Fruit fly (Drosophila melanogaster): ENCODE results near the gene CG31140.

Gene CG31140

dm6 chr3R:23942965-23943413 is 20.0 kb upstream of the CG31140 start, which contains the start of gene Gdh (continued):
- TF ChIP-seq sens (GFP tag) (peak; percentile 77), Deaf1 (tag; optimal IDR thresholded peaks at IDR 0.05) (peak; percentile 88), ato (GFP tag; IDR thresholded peaks at IDR 0.05; ENCODE audit: partially characterized antibody) (0 out of 2 replicates have a peak, but pooled peaks have one; percentile 7), Rfx (GFP tag; IDR thresholded peaks at IDR 0.05) (peak; percentile 64), CG18599 (GFP tag; optimal IDR thresholded peaks at IDR 0.05) (peak; percentile 55), Fer1 (GFP tag; optimal IDR thresholded peaks at IDR 0.05) (peak; percentile 69), sqz (GFP tag; optimal IDR thresholded peaks at IDR 0.05) (peak; percentile 36), CG9932 (GFP tag; IDR thresholded peaks at IDR 0.05) (peak; percentile 45; the same call in 1 of the 2 replicates), CG10147 (GFP tag; optimal IDR thresholded peaks at IDR 0.05) (peak; percentile 35), CG4328 (GFP tag; optimal IDR thresholded peaks at IDR 0.05) (peak; percentile 12), CkIIα-i1 (GFP tag; IDR thresholded peaks at IDR 0.05) (no peak), CG12391 (tag; optimal IDR thresholded peaks at IDR 0.05) (peak; percentile 8), rib (GFP tag; IDR thresholded peaks at IDR 0.05) (0 out of 2 replicates have a peak, but pooled peaks have one; percentile 49), sr (GFP tag; IDR thresholded peaks at IDR 0.05) (0 out of 3 replicates have a peak, but pooled peaks have one; percentile 19), vvl (GFP tag; IDR thresholded peaks at IDR 0.05) (peak; percentile 65), MBD-R2 (GFP tag; IDR thresholded peaks at IDR 0.05) (peak; percentile 14; the same call in 1 of the 2 replicates), ems (GFP tag; optimal IDR thresholded peaks at IDR 0.05) (peak; percentile 28), Awh (GFP tag; IDR thresholded peaks at IDR 0.05) (peak; percentile 60; the same call in 1 of the 2 replicates), Drgx (GFP tag; IDR thresholded peaks at IDR 0.05) (peak; percentile 51), CG1024 (GFP tag; IDR thresholded peaks at IDR 0.05) (no peak), CG1603 (tag; optimal IDR thresholded peaks at IDR 0.05) (no peak), CG6272 (GFP tag; IDR thresholded peaks at IDR 0.05) (0 out of 2 replicates have a peak, but pooled peaks have one; percentile 14), CG18262 (tag; optimal IDR thresholded peaks at IDR 0.05) (peak; percentile 96), ftz-f1 (GFP tag; optimal IDR thresholded peaks at IDR 0.05) (peak; percentile 33), CG12219 (GFP tag; optimal IDR thresholded peaks at IDR 0.05) (peak; percentile 30), Dad (GFP tag; optimal IDR thresholded peaks at IDR 0.05) (no peak), HHEX (GFP tag; optimal IDR thresholded peaks at IDR 0.05) (peak; percentile 6), CG12104 (GFP tag; optimal IDR thresholded peaks at IDR 0.05) (no peak), ERR (GFP tag; optimal IDR thresholded peaks at IDR 0.05) (peak; percentile 40), CG31365 (tag; optimal IDR thresholded peaks at IDR 0.05) (peak; percentile 15), grn (GFP tag; optimal IDR thresholded peaks at IDR 0.05) (peak; percentile 58), Hand (GFP tag; optimal IDR thresholded peaks at IDR 0.05) (peak; percentile 65), CG8089 (GFP tag; optimal IDR thresholded peaks at IDR 0.05) (no peak), nom (GFP tag; optimal IDR thresholded peaks at IDR 0.05) (peak; percentile 72), NFAT (GFP tag; IDR thresholded peaks at IDR 0.05) (peak; percentile 59), CG13894 (tag; optimal IDR thresholded peaks at IDR 0.05) (peak; percentile 43), CG2678 (tag; optimal IDR thresholded peaks at IDR 0.05) (peak; percentile 31), gsb (GFP tag; IDR thresholded peaks at IDR 0.05) (0 out of 2 replicates have a peak, but pooled peaks have one; percentile 6), CG6765 (GFP tag; optimal IDR thresholded peaks at IDR 0.05) (peak; percentile 21), Atf6 (GFP tag; IDR thresholded peaks at IDR 0.05) (peak; percentile 55), pfk (GFP tag; optimal IDR thresholded peaks at IDR 0.05) (peak; percentile 38), crp (GFP tag; optimal IDR thresholded peaks at IDR 0.05) (no peak), seq (GFP tag; IDR thresholded peaks at IDR 0.05) (peak; percentile 38; the same call in 1 of the 2 replicates), MESR4 (GFP tag; optimal IDR thresholded peaks at IDR 0.05) (peak; percentile 18), hkb (optimal IDR thresholded peaks at IDR 0.05) (no peak), hkb (GFP tag; IDR thresholded peaks at IDR 0.05) (peak; percentile 55; the same call in 1 of the 2 replicates)

All from whole organism, embryonic.